Worm (Caenorhabditis elegans) whole organism, dauer: Measurements from ENCODE around the gene T24H10.4.

Experiments used
- unc-62 ChIP-seq: sonication (generic microtip); optimal IDR thresholded peaks from 2 replicates; lab custom pipeline; 2017; ENCODE audit warnings: missing biosample characterization, missing genetic modification reagents, missing genetic modification characterization

Gene T24H10.4

ce11 chrII:9092910-9093309 is 16.4 kb upstream of the T24H10.4 start:
- TF ChIP-seq unc-62 (GFP tag; lab: Kevin White, UChicago), result no peak

ce11 chrII:9093584-9093983 is 15.8 kb upstream of the T24H10.4 start, which contains the start of gene C07H4.1:
Gene C07H4.1 (minus strand): TSS chrII:9093684.
- TF ChIP-seq unc-62 (GFP tag; lab: Kevin White, UChicago), result no peak

- TF ChIP-seq unc-62 (GFP tag; lab: Kevin White, UChicago), result no peak
Observed at ce11 chrII:9094247-9094790, 15.0 kb upstream of the T24H10.4 start.

DNA sequence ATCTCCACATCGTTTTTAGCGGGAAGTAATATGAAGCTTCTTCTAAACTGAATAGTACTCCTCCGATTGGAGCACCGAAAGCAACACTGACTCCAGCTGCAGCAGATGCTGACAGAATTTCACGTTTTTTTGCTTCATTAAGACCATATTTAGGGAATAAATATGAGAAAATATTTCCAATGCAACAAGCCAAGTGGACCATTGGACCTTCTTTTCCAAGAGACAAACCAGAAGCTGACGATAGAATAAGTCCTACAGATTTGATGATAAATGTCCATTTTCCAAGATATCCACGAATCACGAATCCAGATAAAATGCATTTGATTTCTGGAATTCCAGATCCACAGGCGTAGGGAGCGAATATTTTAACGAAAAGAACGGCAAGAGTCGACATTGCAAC is 12.0 kb upstream of the T24H10.4 start:
- no peak for TF ChIP-seq unc-62 (GFP tag; lab: Kevin White, UChicago)

DNA sequence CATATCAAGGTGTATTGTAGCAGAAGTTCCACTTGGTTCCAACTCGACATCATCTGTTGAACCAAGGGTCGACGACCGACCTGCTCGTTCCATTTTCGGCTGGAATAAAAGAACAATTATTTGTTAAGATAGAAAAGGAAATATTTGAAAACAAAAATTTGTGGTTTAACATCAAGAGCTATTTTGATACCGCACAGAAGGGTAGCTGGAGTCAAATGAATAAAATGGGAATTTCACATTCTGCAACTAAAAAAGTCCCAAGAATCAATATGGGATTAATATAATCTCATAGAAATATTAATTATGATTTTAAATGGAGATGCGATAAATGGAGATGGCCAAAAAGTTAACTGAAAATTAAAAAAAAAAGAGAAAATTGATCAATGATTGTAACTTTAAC is 10.8 kb upstream of the T24H10.4 start, which contains the start of gene clh-5:
TSS of gene clh-5 (minus strand) at position 101 of the 400 bp plus-strand sequence.
- no peak for TF ChIP-seq unc-62 (GFP tag; lab: Kevin White, UChicago)

DNA sequence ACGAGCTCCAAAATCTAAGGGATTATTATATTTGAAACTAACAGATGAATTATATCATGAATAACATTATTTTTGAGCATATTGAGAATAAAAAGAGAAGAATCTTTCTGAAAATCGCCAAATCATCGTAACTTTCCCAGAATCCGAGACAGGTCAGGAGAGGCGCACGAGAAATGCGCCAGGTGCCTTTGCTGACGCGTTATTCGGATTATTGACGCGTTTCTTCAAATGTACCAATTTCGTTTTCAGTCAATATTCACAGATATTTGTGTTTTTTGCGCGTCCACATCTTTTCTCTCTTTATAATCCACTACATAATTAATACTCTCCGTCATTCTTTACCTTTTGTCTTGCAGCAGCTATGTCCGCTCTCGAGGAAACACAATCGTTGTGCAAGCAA is 10.3 kb upstream of the T24H10.4 start, which contains the start of gene T24H10.1:
TSS of gene T24H10.1 (plus strand) at position 355 of the 400 bp plus-strand sequence.
- TF ChIP-seq unc-62 (GFP tag; lab: Kevin White, UChicago), result no peak

DNA sequence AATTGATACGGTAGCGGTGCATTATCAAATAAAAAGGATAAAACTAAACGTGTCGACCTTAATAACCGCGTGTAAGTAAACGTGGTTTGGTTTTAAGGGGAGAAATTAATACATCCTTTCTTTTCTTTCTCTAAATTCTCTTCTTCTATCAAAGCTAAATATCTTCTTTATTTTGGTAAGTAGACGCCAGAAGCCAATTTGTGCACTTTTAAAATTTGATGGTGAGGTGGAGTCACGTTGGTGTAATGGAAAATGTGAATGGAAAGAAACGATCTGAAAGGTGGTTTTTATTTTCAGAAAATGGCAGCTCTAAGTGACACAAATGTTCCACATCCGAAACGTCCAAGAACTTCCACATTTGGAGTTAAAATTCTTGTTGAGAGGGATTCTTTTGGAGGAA is 8.5 kb upstream of the T24H10.4 start, which contains the start of gene T24H10.5:
TSS of gene T24H10.5 (plus strand) at position 301 of the 400 bp plus-strand sequence.
- TF ChIP-seq unc-62 (GFP tag; lab: Kevin White, UChicago), result no peak

DNA sequence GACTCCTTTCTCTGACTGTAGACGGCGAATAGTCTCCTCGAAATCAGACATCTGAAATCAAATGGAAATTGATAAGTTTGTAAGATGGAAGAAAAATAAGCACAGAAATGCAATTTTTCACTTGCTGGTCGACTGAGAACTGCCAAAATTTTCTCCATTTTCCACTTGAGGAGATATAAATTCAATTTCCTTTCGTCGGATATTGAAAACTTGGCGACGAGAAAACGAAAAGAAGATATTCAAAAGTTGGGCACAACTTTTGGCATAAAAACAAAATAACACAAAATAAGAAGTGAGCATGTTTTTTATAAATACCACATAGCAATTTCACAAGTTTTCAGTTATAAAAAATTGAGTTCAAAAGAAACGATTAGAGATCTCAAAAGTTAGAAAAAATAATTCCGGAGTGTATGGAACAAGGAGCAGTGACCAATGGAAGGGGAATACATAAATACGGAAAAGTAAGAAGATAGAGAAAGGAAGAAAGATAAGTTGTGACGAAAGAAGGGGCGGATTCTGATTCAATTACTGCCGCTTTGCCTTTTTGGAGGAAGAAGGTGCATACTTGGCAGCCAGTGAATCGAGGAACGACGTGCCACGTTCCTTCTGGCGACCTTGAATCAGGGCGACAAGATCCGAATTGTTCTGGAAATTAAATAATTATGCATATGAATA is 2.1 kb upstream of the T24H10.4 start, which contains the start of gene dyrb-1:
TSS of gene dyrb-1 (minus strand) at position 51 of the 675 bp plus-strand sequence.
- no peak for TF ChIP-seq unc-62 (GFP tag; lab: Kevin White, UChicago)

DNA sequence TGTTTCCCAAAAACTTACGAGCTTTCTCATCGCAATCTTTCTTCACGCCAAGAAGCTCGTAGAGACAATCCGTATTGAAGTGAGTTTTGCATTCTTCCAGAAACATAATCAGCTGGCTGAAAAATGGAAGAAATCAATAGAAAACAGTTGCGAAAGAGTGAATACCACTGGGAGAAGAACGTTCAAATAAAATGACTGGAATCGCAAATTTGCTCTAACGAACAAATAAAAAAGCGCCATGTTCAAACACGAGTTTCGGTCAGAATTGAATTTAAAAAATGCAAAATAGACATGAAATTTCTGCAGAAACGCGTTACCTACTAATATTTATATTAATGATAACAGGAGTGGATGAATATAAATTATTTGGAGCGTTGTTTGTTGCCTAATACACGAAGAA is 891 bp upstream of the T24H10.4 start, which contains the start of gene dnj-23:
TSS of gene dnj-23 (minus strand) at position 158 of the 400 bp plus-strand sequence.
- TF ChIP-seq unc-62 (GFP tag; lab: Kevin White, UChicago), result no peak

- TF ChIP-seq unc-62 (GFP tag; lab: Kevin White, UChicago), result no peak
Observed at ce11 chrII:9111471-9112016, 2.2 kb downstream of the T24H10.4 start.

- TF ChIP-seq unc-62 (GFP tag; lab: Kevin White, UChicago), result no peak
Observed at ce11 chrII:9112851-9113250, 3.5 kb downstream of the T24H10.4 start, which contains the start of gene jun-1. Gene jun-1 (plus strand): TSS chrII:9113157.

DNA sequence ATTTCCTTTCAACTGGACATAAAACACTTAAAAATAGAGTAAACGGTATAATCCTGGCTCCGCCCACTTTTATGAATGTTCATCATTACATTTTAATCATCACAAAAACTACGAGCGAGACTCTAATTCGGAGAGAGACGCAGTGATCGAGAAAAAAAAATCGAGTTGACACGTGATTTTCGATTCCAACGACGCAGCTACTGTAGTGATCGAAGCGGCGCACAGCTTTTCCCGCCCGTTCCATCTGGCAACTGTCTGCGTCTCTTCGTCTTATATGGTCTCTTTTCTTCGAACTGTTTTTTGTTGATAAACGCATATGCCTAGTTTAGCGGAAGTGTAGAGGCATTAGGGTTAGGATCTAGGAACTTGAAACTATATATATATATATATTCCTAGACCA is 4.4 kb downstream of the T24H10.4 start:
- TF ChIP-seq unc-62 (GFP tag; lab: Kevin White, UChicago), result no peak

- no peak for TF ChIP-seq unc-62 (GFP tag; lab: Kevin White, UChicago)
Observed at ce11 chrII:9114972-9115371, 5.6 kb downstream of the T24H10.4 start.

DNA sequence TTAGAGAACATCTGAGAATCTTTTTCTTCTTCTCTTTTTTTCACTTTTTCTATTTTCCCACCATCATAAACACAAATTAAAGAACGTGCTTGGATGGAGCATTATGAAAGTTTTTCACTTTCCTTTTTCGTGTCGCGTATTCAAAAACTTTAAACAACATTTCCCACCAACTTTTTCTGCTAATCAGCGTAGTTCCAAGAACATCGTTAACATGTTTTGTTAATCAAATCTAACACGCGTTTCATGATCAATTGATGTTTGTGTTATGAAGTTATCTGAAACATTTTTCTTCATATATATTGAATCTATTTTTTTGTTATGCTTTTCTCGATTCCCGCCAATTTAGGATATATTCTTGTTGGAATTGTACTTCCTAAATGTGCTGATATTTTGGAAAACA is 6.3 kb downstream of the T24H10.4 start:
- TF ChIP-seq unc-62 (GFP tag; lab: Kevin White, UChicago), result no peak

- no peak for TF ChIP-seq unc-62 (GFP tag; lab: Kevin White, UChicago)
Observed at ce11 chrII:9116404-9116803, 7.1 kb downstream of the T24H10.4 start.

- TF ChIP-seq unc-62 (GFP tag; lab: Kevin White, UChicago), result no peak
Observed at ce11 chrII:9117789-9118242, 8.5 kb downstream of the T24H10.4 start.
